Worm (Caenorhabditis elegans) whole organism, young adult: ENCODE measurements around the gene bed-2.

ENCODE experiments used
- B0035.1 ChIP-seq: sonication (generic microtip); optimal IDR thresholded peaks from 2 replicates; lab custom pipeline; 2016; ENCODE audit warnings: missing genetic modification characterization, mild to moderate bottlenecking, missing compliant biosample characterization, missing genotype, missing genetic modification reagents
- B0261.1 ChIP-seq: sonication (generic microtip); optimal IDR thresholded peaks from 2 replicates; lab custom pipeline; 2016; ENCODE audit warnings: mild to moderate bottlenecking, missing genetic modification characterization, moderate library complexity, missing compliant biosample characterization
- C17E4.6 ChIP-seq: fragments of 200-800 bp; sonication (Bioruptor generic); IDR thresholded peaks from 2 replicates; pipeline ENCODE4 v1.3.6; 2022; ENCODE audit warnings: missing genetic modification reagents, missing genetic modification characterization, missing compliant biosample characterization
- F22D6.2 ChIP-seq: sonication (generic microtip); optimal IDR thresholded peaks from 2 replicates; lab custom pipeline; 2016; ENCODE audit warnings: mild to moderate bottlenecking, missing genetic modification characterization, missing compliant biosample characterization
- F23B12.7 ChIP-seq: sonication (generic microtip); optimal IDR thresholded peaks from 2 replicates; lab custom pipeline; 2017; ENCODE audit warnings: missing genetic modification characterization, mild to moderate bottlenecking, missing compliant biosample characterization, antibody characterized with exemption, moderate library complexity; ENCODE audit not compliant: insufficient read depth
- F33H1.4 ChIP-seq: fragments of 200-800 bp; sonication (Bioruptor generic); IDR thresholded peaks from 2 replicates; pipeline ENCODE4 v1.3.6; 2022; ENCODE audit warnings: missing genetic modification reagents, missing genetic modification characterization, missing compliant biosample characterization
- F37B4.10 ChIP-seq: fragments of 200-800 bp; sonication (Bioruptor generic); IDR thresholded peaks from 2 replicates; pipeline ENCODE4 v1.3.6; 2022; ENCODE audit warnings: missing genetic modification characterization, missing compliant biosample characterization
- F49E8.2 ChIP-seq: sonication (generic microtip); optimal IDR thresholded peaks from 3 replicates; lab custom pipeline; 2017; ENCODE audit warnings: missing genetic modification characterization, mild to moderate bottlenecking, missing compliant biosample characterization, antibody characterized with exemption, moderate library complexity; ENCODE audit not compliant: insufficient read depth
- F57A8.1 ChIP-seq: fragments of 200-800 bp; sonication (Bioruptor generic); optimal IDR thresholded peaks from 2 replicates; lab custom pipeline; 2018; ENCODE audit warnings: mild to moderate bottlenecking, missing genetic modification characterization, moderate library complexity, missing compliant biosample characterization
- K11D2.4 ChIP-seq: fragments of 200-800 bp; sonication (Bioruptor generic); IDR thresholded peaks from 2 replicates; pipeline ENCODE4 v1.3.6; 2022; ENCODE audit warnings: missing genetic modification reagents, missing genetic modification characterization, missing compliant biosample characterization
- K12H6.12 ChIP-seq: fragments of 200-800 bp; sonication (Bioruptor generic); optimal IDR thresholded peaks from 2 replicates; lab custom pipeline; 2018; ENCODE audit warnings: mild to moderate bottlenecking, missing genetic modification characterization, missing compliant biosample characterization
- Y95B8A.8 ChIP-seq: fragments of 200-800 bp; sonication (Bioruptor generic); IDR thresholded peaks from 2 replicates; pipeline ENCODE4 v1.3.6; 2022; ENCODE audit warnings: missing genetic modification reagents, missing genetic modification characterization, missing compliant biosample characterization
- ZK185.1 ChIP-seq: sonication (generic microtip); optimal IDR thresholded peaks from 2 replicates; lab custom pipeline; 2016; ENCODE audit warnings: mild to moderate bottlenecking, missing genetic modification characterization, missing compliant biosample characterization; ENCODE audit not compliant: poor library complexity, severe bottlenecking
- ama-1 ChIP-seq, 3 experiments: fragments of 150-350 bp in 1 of 3; sonication (generic microtip) in 2 of 3; optimal IDR thresholded peaks; 2 replicates each; lab custom pipeline; 2014 to 2018; ENCODE audit warnings: missing biosample characterization in 2 of 3, missing genetic modification characterization in 2 of 3, missing genetic modification reagents in 2 of 3
- attf-5 ChIP-seq: fragments of 200-800 bp; sonication (Bioruptor generic); optimal IDR thresholded peaks from 2 replicates; lab custom pipeline; 2018; ENCODE audit warnings: mild to moderate bottlenecking, missing genetic modification characterization, missing compliant biosample characterization
- bed-1 ChIP-seq: fragments of 200-800 bp; sonication (Bioruptor generic); IDR thresholded peaks from 2 replicates; pipeline ENCODE4 v1.3.6; 2022; ENCODE audit warnings: missing genetic modification reagents, missing genetic modification characterization, missing compliant biosample characterization
- bed-2 ChIP-seq: fragments of 200-800 bp; sonication (Bioruptor generic); IDR thresholded peaks from 2 replicates; pipeline ENCODE4 v1.3.6; 2022; ENCODE audit warnings: missing genetic modification reagents, missing genetic modification characterization, missing compliant biosample characterization
- cebp-1 ChIP-seq, 2 experiments: fragments of 200-800 bp in 1 of 2; sonication (Bioruptor generic) in 1 of 2; sonication (generic microtip) in 1 of 2; IDR thresholded peaks in 1 of 2; optimal IDR thresholded peaks in 1 of 2; 2 replicates each; pipeline versions ENCODE4 v1.3.6 to Lab custom; 2017 to 2022; ENCODE audit warnings: missing compliant biosample characterization in 2 of 2, missing genetic modification characterization in 2 of 2, mild to moderate bottlenecking in 1 of 2, missing genetic modification reagents in 1 of 2, moderate library complexity in 1 of 2
- cebp-2 ChIP-seq: fragments of 200-800 bp; sonication (Bioruptor generic); IDR thresholded peaks from 2 replicates; pipeline ENCODE4 v1.3.6; 2022; ENCODE audit warnings: missing genetic modification characterization, missing compliant biosample characterization
- ceh-40 ChIP-seq: fragments of 200-800 bp; sonication (Bioruptor generic); IDR thresholded peaks from 2 replicates; pipeline ENCODE4 v1.3.6; 2022; ENCODE audit warnings: missing genetic modification characterization, missing compliant biosample characterization
- ceh-58 ChIP-seq: fragments of 200-800 bp; sonication (Bioruptor generic); IDR thresholded peaks from 2 replicates; pipeline ENCODE4 v1.3.6; 2022; ENCODE audit warnings: missing genetic modification characterization, missing compliant biosample characterization
- die-1 ChIP-seq: sonication (generic microtip); optimal IDR thresholded peaks from 2 replicates; lab custom pipeline; 2016; ENCODE audit warnings: missing genotype, mild to moderate bottlenecking, missing genetic modification characterization, missing compliant biosample characterization
- dox-1 ChIP-seq: fragments of 200-800 bp; sonication (Bioruptor generic); IDR thresholded peaks from 2 replicates; pipeline ENCODE4 v1.3.6; 2022; ENCODE audit warnings: missing genetic modification reagents, missing genetic modification characterization, missing compliant biosample characterization
- egrh-3 ChIP-seq: fragments of 200-800 bp; sonication (Bioruptor generic); IDR thresholded peaks from 2 replicates; pipeline ENCODE4 v1.3.6; 2022; ENCODE audit warnings: missing genetic modification reagents, missing genetic modification characterization, missing compliant biosample characterization
- ets-4 ChIP-seq: fragments of 200-800 bp; sonication (Bioruptor generic); optimal IDR thresholded peaks from 2 replicates; lab custom pipeline; 2018; ENCODE audit warnings: mild to moderate bottlenecking, missing genetic modification characterization, missing compliant biosample characterization
- fkh-3 ChIP-seq: sonication (generic microtip); optimal IDR thresholded peaks from 2 replicates; lab custom pipeline; 2016; ENCODE audit warnings: mild to moderate bottlenecking, missing genetic modification characterization, missing compliant biosample characterization
- him-1 ChIP-seq: sonication (generic microtip); optimal IDR thresholded peaks from 2 replicates; lab custom pipeline; 2016; ENCODE audit warnings: missing genotype, missing genetic modification reagents, missing genetic modification characterization, missing compliant biosample characterization
- hmg-1.2 ChIP-seq: fragments of 200-800 bp; sonication (Bioruptor generic); IDR thresholded peaks from 2 replicates; pipeline ENCODE4 v1.3.6; 2022; ENCODE audit warnings: missing genetic modification reagents, missing genetic modification characterization, missing compliant biosample characterization
- hrde-1 ChIP-seq: sonication (generic microtip); optimal IDR thresholded peaks from 2 replicates; lab custom pipeline; 2016; ENCODE audit warnings: missing genetic modification characterization, mild to moderate bottlenecking, missing compliant biosample characterization, moderate library complexity, missing genotype, missing genetic modification reagents, borderline replicate concordance
- lin-54 ChIP-seq: fragments of 200-800 bp; sonication (Bioruptor generic); optimal IDR thresholded peaks from 2 replicates; lab custom pipeline; 2018; ENCODE audit warnings: mild to moderate bottlenecking, missing genetic modification characterization, missing compliant biosample characterization
- lir-1 ChIP-seq: fragments of 200-800 bp; sonication (Bioruptor generic); conservative IDR thresholded peaks from 2 replicates; pipeline ENCODE4 v1.3.6; 2022; ENCODE audit warnings: missing genetic modification reagents, missing genetic modification characterization, missing compliant biosample characterization
- lsl-1 ChIP-seq: fragments of 200-800 bp; sonication (Bioruptor generic); optimal IDR thresholded peaks from 2 replicates; lab custom pipeline; 2018; ENCODE audit warnings: mild to moderate bottlenecking, missing genetic modification characterization, moderate library complexity, missing compliant biosample characterization
- madf-8 ChIP-seq: fragments of 200-800 bp; sonication (Bioruptor generic); conservative IDR thresholded peaks from 2 replicates; pipeline ENCODE4 v1.3.6; 2022; ENCODE audit warnings: missing genetic modification reagents, missing genetic modification characterization, missing compliant biosample characterization
- mes-4 ChIP-seq: sonication (generic microtip); optimal IDR thresholded peaks from 2 replicates; lab custom pipeline; 2016; ENCODE audit warnings: missing genotype, missing genetic modification characterization, missing compliant biosample characterization
- mxl-1 ChIP-seq: sonication (generic microtip); optimal IDR thresholded peaks from 2 replicates; lab custom pipeline; 2016; ENCODE audit warnings: missing genetic modification characterization, missing compliant biosample characterization
- nfya-2 ChIP-seq: fragments of 200-800 bp; sonication (Bioruptor generic); IDR thresholded peaks from 2 replicates; pipeline ENCODE4 v1.3.6; 2022; ENCODE audit warnings: missing genetic modification reagents, missing genetic modification characterization, missing compliant biosample characterization
- nhr-80 ChIP-seq: sonication (generic microtip); optimal IDR thresholded peaks from 2 replicates; lab custom pipeline; 2016; ENCODE audit warnings: missing genetic modification characterization, missing compliant biosample characterization
- pha-4 ChIP-seq: fragments of 150-350 bp; sonication (generic microtip); optimal IDR thresholded peaks from 2 replicates; lab custom pipeline; 2014; ENCODE audit warnings: missing biosample characterization, missing genetic modification reagents, missing genetic modification characterization
- repo-1 ChIP-seq: sonication (generic microtip); optimal IDR thresholded peaks from 2 replicates; lab custom pipeline; 2017; ENCODE audit warnings: mild to moderate bottlenecking, missing genetic modification characterization, missing compliant biosample characterization
- sdz-38 ChIP-seq: sonication (generic microtip); optimal IDR thresholded peaks from 2 replicates; lab custom pipeline; 2016; ENCODE audit warnings: missing genotype, missing genetic modification characterization, missing compliant biosample characterization
- snpc-3.4 ChIP-seq: sonication (generic microtip); optimal IDR thresholded peaks from 2 replicates; lab custom pipeline; 2017; ENCODE audit warnings: missing genetic modification characterization, mild to moderate bottlenecking, missing compliant biosample characterization, antibody characterized with exemption, moderate library complexity, missing genotype, missing genetic modification reagents
- snpc-4 ChIP-seq, 5 experiments: fragments of 150-350 bp in 1 of 5; sonication (generic microtip) in 4 of 5; optimal IDR thresholded peaks; 2 replicates each; lab custom pipeline; 2014 to 2018; ENCODE audit warnings: missing genetic modification characterization in 5 of 5, missing biosample characterization in 3 of 5, antibody characterized with exemption in 2 of 5, mild to moderate bottlenecking in 2 of 5, missing compliant biosample characterization in 2 of 5, missing genotype in 2 of 5, moderate library complexity in 2 of 5, missing genetic modification reagents in 1 of 5
- somi-1 ChIP-seq: fragments of 200-800 bp; sonication (Bioruptor generic); optimal IDR thresholded peaks from 2 replicates; lab custom pipeline; 2018; ENCODE audit warnings: mild to moderate bottlenecking, missing genetic modification characterization, missing compliant biosample characterization
- tbp1 ChIP-seq: fragments of 200-800 bp; sonication (Bioruptor generic); optimal IDR thresholded peaks from 2 replicates; lab custom pipeline; 2018; ENCODE audit warnings: mild to moderate bottlenecking, missing genetic modification characterization, missing compliant biosample characterization
- unc-62 ChIP-seq: fragments of 150-350 bp; optimal IDR thresholded peaks from 2 replicates; lab custom pipeline; 2014; ENCODE audit warnings: missing biosample characterization, missing genetic modification reagents, missing genetic modification characterization
- zfh-2 ChIP-seq: fragments of 200-800 bp; sonication (Bioruptor generic); conservative IDR thresholded peaks from 2 replicates; pipeline ENCODE4 v1.3.6; 2022; ENCODE audit warnings: missing genetic modification reagents, missing genetic modification characterization, missing compliant biosample characterization
- ztf-28 ChIP-seq: fragments of 200-800 bp; sonication (Bioruptor generic); IDR thresholded peaks from 2 replicates; pipeline ENCODE4 v1.3.6; 2022; ENCODE audit warnings: missing genetic modification reagents, missing genetic modification characterization, missing compliant biosample characterization

The bed-2 gene

ce11 chrIII:11496496-11496895 lies 25.9 kb upstream of the bed-2 start, which contains the start of gene Y66D12A.24:
Gene Y66D12A.24, plus strand, starts transcription at chrIII:11496865.
- TF ChIP-seq ZK185.1: no peak
- TF ChIP-seq cebp-1 (GFP tag; IDR thresholded peaks at IDR 0.05; lab: Robert Waterston, UW): no peak
- TF ChIP-seq cebp-1 (tag; optimal IDR thresholded peaks at IDR 0.05; lab: Kevin White, UChicago): peak; percentile 53
- TF ChIP-seq B0035.1 (tag; lab: Kevin White, UChicago): no peak
- TF ChIP-seq F33H1.4: no peak
- TF ChIP-seq snpc-3.4: no peak
- TF ChIP-seq K11D2.4: no peak
- no peak for TF ChIP-seq ama-1 (optimal IDR thresholded peaks at IDR 0.05; lab: Kevin White, UChicago)
- TF ChIP-seq ama-1 (GFP tag; optimal IDR thresholded peaks at IDR 0.05; lab: Kevin White, UChicago): no peak
- TF ChIP-seq cebp-2 (GFP tag; lab: Robert Waterston, UW): no peak
- TF ChIP-seq bed-1 (GFP tag; lab: Robert Waterston, UW): no peak
- peak; percentile 7 for TF ChIP-seq unc-62
- TF ChIP-seq dox-1: no peak; the same call in none of the 2 replicates
- TF ChIP-seq F23B12.7: no peak
- TF ChIP-seq madf-8 (GFP tag; lab: Robert Waterston, UW): no peak
- TF ChIP-seq Y95B8A.8 (GFP tag; lab: Robert Waterston, UW): no peak
- TF ChIP-seq tbp1 (GFP tag; lab: Kevin White, UChicago): peak; percentile 40
- TF ChIP-seq ceh-40 (GFP tag; lab: Robert Waterston, UW): no peak
- no peak for TF ChIP-seq lin-54 (GFP tag; lab: Kevin White, UChicago)
- TF ChIP-seq hrde-1 (tag; lab: Kevin White, UChicago): no peak
- no peak for TF ChIP-seq ets-4 (GFP tag; lab: Kevin White, UChicago)
- TF ChIP-seq C17E4.6: no peak
- no peak for TF ChIP-seq pha-4
- TF ChIP-seq somi-1 (GFP tag; lab: Kevin White, UChicago): no peak
- peak; percentile 32; the same call in 1 of the 2 replicates for TF ChIP-seq hmg-1.2 (GFP tag; lab: Robert Waterston, UW)
- TF ChIP-seq snpc-4 (GFP tag; optimal IDR thresholded peaks at IDR 0.05; lab: Kevin White, UChicago): no peak
- TF ChIP-seq snpc-4 (tag; optimal IDR thresholded peaks at IDR 0.05; lab: Kevin White, UChicago): no peak
- no peak for TF ChIP-seq nfya-2
- TF ChIP-seq mes-4: no peak
- no peak for TF ChIP-seq die-1 (tag; lab: Kevin White, UChicago)
- 0 out of 2 replicates have a peak, but pooled peaks have one; percentile 22 for TF ChIP-seq zfh-2 (GFP tag; lab: Robert Waterston, UW)
- TF ChIP-seq B0261.1 (tag; lab: Kevin White, UChicago): no peak
- TF ChIP-seq bed-2: no peak
- TF ChIP-seq F57A8.1 (GFP tag; lab: Kevin White, UChicago): no peak
- TF ChIP-seq egrh-3 (GFP tag; lab: Robert Waterston, UW): peak; percentile 59
- peak; percentile 91 for TF ChIP-seq nhr-80 (tag; lab: Kevin White, UChicago)
- TF ChIP-seq ztf-28 (GFP tag; lab: Robert Waterston, UW): no peak
- no peak for TF ChIP-seq F37B4.10 (GFP tag; lab: Robert Waterston, UW)
- TF ChIP-seq F49E8.2 (tag; lab: Kevin White, UChicago): no peak
- TF ChIP-seq fkh-3 (tag; lab: Kevin White, UChicago): no peak
- TF ChIP-seq repo-1 (tag; lab: Kevin White, UChicago): no peak
- no peak for TF ChIP-seq lir-1 (GFP tag; lab: Robert Waterston, UW)
- TF ChIP-seq sdz-38 (tag; lab: Kevin White, UChicago): no peak
- no peak for TF ChIP-seq him-1
- TF ChIP-seq lsl-1 (GFP tag; lab: Kevin White, UChicago): no peak
- TF ChIP-seq attf-5 (GFP tag; lab: Kevin White, UChicago): peak; percentile 58
- no peak for TF ChIP-seq ceh-58 (GFP tag; lab: Robert Waterston, UW)
- TF ChIP-seq F22D6.2 (tag; lab: Kevin White, UChicago): no peak
- TF ChIP-seq K12H6.12 (tag; lab: Kevin White, UChicago): no peak
- TF ChIP-seq mxl-1 (tag; lab: Kevin White, UChicago): no peak
